Worm (Caenorhabditis elegans) whole organism, L1 larva: ENCODE data around the gene ttr-42.

Source experiments
- egl-27 ChIP-seq, 2 experiments: fragments of 150-350 bp in 1 of 2; sonication (generic microtip); optimal IDR thresholded peaks; 3 replicates each; lab custom pipeline; 2017 to 2018; ENCODE audit warnings: missing biosample characterization in 2 of 2, missing genetic modification characterization in 2 of 2, missing genetic modification reagents in 2 of 2
- lin-13 ChIP-seq: fragments of 150-350 bp; optimal IDR thresholded peaks from 2 replicates; lab custom pipeline; 2014; ENCODE audit warnings: missing biosample characterization, missing genetic modification reagents, missing genetic modification characterization
- lin-39 ChIP-seq: fragments of 150-350 bp; optimal IDR thresholded peaks from 2 replicates; lab custom pipeline; 2014; ENCODE audit warnings: missing biosample characterization, missing genetic modification reagents, missing genetic modification characterization
- unc-62 ChIP-seq: fragments of 150-350 bp; optimal IDR thresholded peaks from 2 replicates; lab custom pipeline; 2014; ENCODE audit warnings: missing biosample characterization, missing genetic modification reagents, missing genetic modification characterization
- ztf-11 ChIP-seq, 2 experiments: sonication (generic microtip); optimal IDR thresholded peaks; 2 replicates each; lab custom pipeline; 2016 to 2017; ENCODE audit warnings: missing genetic modification characterization in 2 of 2, missing biosample characterization in 1 of 2, missing compliant biosample characterization in 1 of 2

ce11 chrX:2590023-2590422, 12.5 kb downstream of the ttr-42 start:
- TF ChIP-seq lin-39: no peak
- no peak for TF ChIP-seq egl-27 (tag; optimal IDR thresholded peaks at IDR 0.05; lab: Kevin White, UChicago)
- TF ChIP-seq lin-13 (GFP tag; lab: Kevin White, UChicago): no peak
- TF ChIP-seq unc-62 (GFP tag; lab: Kevin White, UChicago): no peak
- TF ChIP-seq ztf-11 (tag; optimal IDR thresholded peaks at IDR 0.05; lab: Kevin White, UChicago): no peak
